Worm (Caenorhabditis elegans) whole organism, young adult: ENCODE data around the gene wht-7.

Source experiments
- Y79H2A.3 ChIP-seq: fragments of 200-800 bp; sonication (Bioruptor generic); conservative IDR thresholded peaks from 2 replicates; pipeline ENCODE4 v1.3.6; 2022; ENCODE audit warnings: missing genetic modification reagents, missing genetic modification characterization, missing compliant biosample characterization
- ama-1 ChIP-seq, 3 experiments: fragments of 150-350 bp in 1 of 3; sonication (generic microtip) in 2 of 3; optimal IDR thresholded peaks; 2 replicates each; lab custom pipeline; 2014 to 2018; ENCODE audit warnings: missing biosample characterization in 2 of 3, missing genetic modification characterization in 2 of 3, missing genetic modification reagents in 2 of 3
- ceh-27 ChIP-seq: fragments of 200-800 bp; sonication (Bioruptor generic); optimal IDR thresholded peaks from 2 replicates; lab custom pipeline; 2018; ENCODE audit warnings: mild to moderate bottlenecking, missing genetic modification characterization, moderate library complexity, missing compliant biosample characterization
- ztf-28 ChIP-seq: fragments of 200-800 bp; sonication (Bioruptor generic); IDR thresholded peaks from 2 replicates; pipeline ENCODE4 v1.3.6; 2022; ENCODE audit warnings: missing genetic modification reagents, missing genetic modification characterization, missing compliant biosample characterization

DNA sequence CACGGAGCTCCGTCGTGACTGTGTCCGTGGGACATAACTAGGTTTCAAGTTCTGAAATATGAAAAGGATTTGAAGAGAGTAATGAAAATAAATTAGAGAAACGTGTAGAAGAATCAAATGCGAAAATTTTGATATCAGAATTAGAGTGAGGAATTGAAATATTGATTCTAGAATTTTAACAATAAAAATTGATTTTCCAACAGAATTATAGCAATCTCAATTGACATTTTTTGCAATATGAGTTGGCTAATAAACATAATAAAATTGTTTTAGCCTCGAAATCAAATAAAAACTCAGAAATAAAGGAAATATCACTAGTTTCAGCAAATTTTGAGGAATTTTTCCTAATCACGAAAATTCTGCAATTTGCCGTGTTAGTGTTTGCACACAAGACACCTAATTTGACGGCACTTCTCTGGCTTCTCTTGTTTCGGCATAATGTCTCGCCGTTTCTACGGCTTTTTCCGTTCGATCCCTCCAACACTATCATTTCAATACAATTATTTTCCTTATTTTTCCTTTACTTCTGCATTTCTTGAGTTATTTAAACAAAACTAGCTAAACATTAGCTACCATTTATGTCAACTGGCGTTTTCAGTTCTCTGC lies 33.0 kb downstream of the wht-7 start, which contains the start of gene nmt-1:
- peak; percentile 16 for TF ChIP-seq ceh-27 (GFP tag; lab: Kevin White, UChicago)
- no peak for TF ChIP-seq Y79H2A.3 (GFP tag; lab: Robert Waterston, UW)
- no peak for TF ChIP-seq ztf-28 (GFP tag; lab: Robert Waterston, UW)
- TF ChIP-seq ama-1 (optimal IDR thresholded peaks at IDR 0.05; lab: Kevin White, UChicago), result no peak
- no peak for TF ChIP-seq ama-1 (GFP tag; optimal IDR thresholded peaks at IDR 0.05; lab: Kevin White, UChicago)
